Worm (Caenorhabditis elegans) whole organism, L1 larva: ENCODE data around the gene oac-46.

Experiments
- F16B12.6 ChIP-seq: fragments of 150-350 bp; optimal IDR thresholded peaks from 2 replicates; lab custom pipeline; 2014; ENCODE audit warnings: missing biosample characterization, missing genetic modification characterization
- Y116A8C.19 ChIP-seq: sonication (generic microtip); optimal IDR thresholded peaks from 2 replicates; lab custom pipeline; 2016; ENCODE audit warnings: missing compliant biosample characterization, missing genetic modification characterization, borderline replicate concordance
- aha-1 ChIP-seq: fragments of 150-350 bp; optimal IDR thresholded peaks from 2 replicates; lab custom pipeline; 2014; ENCODE audit warnings: missing biosample characterization, missing genetic modification characterization
- ama-1 ChIP-seq: fragments of 150-350 bp; optimal IDR thresholded peaks from 2 replicates; lab custom pipeline; 2014
- blmp-1 ChIP-seq: fragments of 150-350 bp; optimal IDR thresholded peaks from 2 replicates; lab custom pipeline; 2014; ENCODE audit warnings: missing biosample characterization, missing genetic modification characterization
- ceh-63 ChIP-seq: fragments of 200-800 bp; sonication (Bioruptor generic); optimal IDR thresholded peaks from 2 replicates; lab custom pipeline; 2018; ENCODE audit warnings: mild to moderate bottlenecking, missing genetic modification characterization, missing compliant biosample characterization
- ceh-82 ChIP-seq, 3 experiments: fragments of 150-350 bp in 1 of 3; sonication (generic microtip) in 2 of 3; optimal IDR thresholded peaks; 2 replicates each; lab custom pipeline; 2014 to 2017; ENCODE audit warnings: missing biosample characterization in 3 of 3, missing genetic modification characterization in 3 of 3
- ceh-90 ChIP-seq: sonication (generic microtip); optimal IDR thresholded peaks from 2 replicates; lab custom pipeline; 2016; ENCODE audit warnings: missing genetic modification characterization, missing compliant biosample characterization
- ces-1 ChIP-seq: fragments of 150-350 bp; optimal IDR thresholded peaks from 2 replicates; lab custom pipeline; 2014; ENCODE audit warnings: missing biosample characterization, missing genetic modification reagents, missing genetic modification characterization
- dpl-1 ChIP-seq, 3 experiments: fragments of 150-350 bp in 2 of 3; sonication (generic microtip) in 1 of 3; optimal IDR thresholded peaks; 2 replicates each; lab custom pipeline; 2014 to 2017; ENCODE audit warnings: missing biosample characterization in 3 of 3, missing genetic modification characterization in 3 of 3, missing genetic modification reagents in 3 of 3
- dsc-1 ChIP-seq: sonication (generic microtip); optimal IDR thresholded peaks from 2 replicates; lab custom pipeline; 2016; ENCODE audit warnings: mild to moderate bottlenecking, missing genetic modification characterization, missing compliant biosample characterization
- efl-1 ChIP-seq, 4 experiments: fragments of 150-350 bp; optimal IDR thresholded peaks in 3 of 4; peaks in 1 of 4; 1 replicate in 1 of 4; 2 replicates in 3 of 4; lab custom pipeline; 2014; ENCODE audit warnings: missing biosample characterization in 2 of 4, missing genetic modification characterization in 2 of 4, missing genetic modification reagents in 2 of 4
- egl-27 ChIP-seq, 2 experiments: fragments of 150-350 bp in 1 of 2; sonication (generic microtip); optimal IDR thresholded peaks; 3 replicates each; lab custom pipeline; 2017 to 2018; ENCODE audit warnings: missing biosample characterization in 2 of 2, missing genetic modification characterization in 2 of 2, missing genetic modification reagents in 2 of 2
- elt-3 ChIP-seq, 6 experiments: fragments of 150-350 bp in 1 of 6; sonication (generic microtip); optimal IDR thresholded peaks; 2 replicates each; lab custom pipeline; 2017 to 2018; ENCODE audit warnings: missing biosample characterization in 6 of 6, missing genetic modification characterization in 6 of 6, inconsistent platforms in 1 of 6
- ets-5 ChIP-seq: fragments of 200-800 bp; sonication (Bioruptor generic); IDR thresholded peaks from 2 replicates; pipeline ENCODE4 v1.3.6; 2022; ENCODE audit warnings: missing genetic modification characterization, missing compliant biosample characterization
- fkh-10 ChIP-seq: sonication (generic microtip); optimal IDR thresholded peaks from 2 replicates; lab custom pipeline; 2017; ENCODE audit warnings: missing biosample characterization, missing genetic modification reagents, missing genetic modification characterization
- fkh-4 ChIP-seq: sonication (generic microtip); optimal IDR thresholded peaks from 2 replicates; lab custom pipeline; 2016; ENCODE audit warnings: missing compliant biosample characterization, missing genetic modification characterization, borderline replicate concordance
- fkh-8 ChIP-seq: sonication (generic microtip); optimal IDR thresholded peaks from 2 replicates; lab custom pipeline; 2016; ENCODE audit warnings: mild to moderate bottlenecking, missing genetic modification characterization, missing compliant biosample characterization
- grh-1 ChIP-seq: fragments of 200-800 bp; sonication (Bioruptor generic); IDR thresholded peaks from 2 replicates; pipeline ENCODE4 v1.3.6; 2022; ENCODE audit warnings: missing genetic modification reagents, missing genetic modification characterization, missing compliant biosample characterization
- hpl-2 ChIP-seq: fragments of 150-350 bp; optimal IDR thresholded peaks from 2 replicates; lab custom pipeline; 2014; ENCODE audit warnings: missing biosample characterization, missing genetic modification reagents, missing genetic modification characterization
- isw-1 ChIP-seq: fragments of 200-800 bp; sonication (Bioruptor generic); IDR thresholded peaks from 2 replicates; pipeline ENCODE4 v1.3.6; 2022; ENCODE audit warnings: missing genetic modification characterization, missing compliant biosample characterization
- jun-1 ChIP-seq: fragments of 150-350 bp; optimal IDR thresholded peaks from 2 replicates; lab custom pipeline; 2014; ENCODE audit warnings: missing biosample characterization, missing genetic modification reagents, missing genetic modification characterization
- lin-14 ChIP-seq: fragments of 200-800 bp; sonication (Bioruptor generic); optimal IDR thresholded peaks from 2 replicates; lab custom pipeline; 2018; ENCODE audit warnings: mild to moderate bottlenecking, missing genetic modification characterization, moderate library complexity, missing compliant biosample characterization
- lin-35 ChIP-seq, 2 experiments: fragments of 150-350 bp; optimal IDR thresholded peaks; 2 replicates each; lab custom pipeline; 2014; ENCODE audit warnings: missing biosample characterization in 2 of 2, missing genetic modification characterization in 2 of 2, missing genetic modification reagents in 2 of 2
- nhr-20 ChIP-seq: sonication (generic microtip); optimal IDR thresholded peaks from 2 replicates; lab custom pipeline; 2016; ENCODE audit warnings: mild to moderate bottlenecking, missing genetic modification characterization, missing compliant biosample characterization
- nhr-28 ChIP-seq: fragments of 150-350 bp; optimal IDR thresholded peaks from 2 replicates; lab custom pipeline; 2014; ENCODE audit warnings: missing biosample characterization, missing genetic modification characterization
- nhr-71 ChIP-seq: sonication (generic microtip); optimal IDR thresholded peaks from 2 replicates; lab custom pipeline; 2016; ENCODE audit warnings: mild to moderate bottlenecking, missing genetic modification characterization, moderate library complexity, missing compliant biosample characterization
- nhr-76 ChIP-seq: sonication (generic microtip); optimal IDR thresholded peaks from 2 replicates; lab custom pipeline; 2017; ENCODE audit warnings: missing biosample characterization, missing genetic modification characterization
- nhr-77 ChIP-seq: fragments of 150-350 bp; optimal IDR thresholded peaks from 2 replicates; lab custom pipeline; 2014; ENCODE audit warnings: missing biosample characterization, missing genetic modification characterization
- nhr-84 ChIP-seq: sonication (generic microtip); optimal IDR thresholded peaks from 2 replicates; lab custom pipeline; 2017; ENCODE audit warnings: missing biosample characterization, missing genetic modification characterization
- nhr-85 ChIP-seq: sonication (generic microtip); peaks from one replicate; lab custom pipeline; 2016; ENCODE audit warnings: missing genetic modification characterization, inconsistent platforms, missing compliant biosample characterization
- nhr-90 ChIP-seq: sonication (generic microtip); optimal IDR thresholded peaks from 2 replicates; lab custom pipeline; 2016; ENCODE audit warnings: mild to moderate bottlenecking, missing genetic modification characterization, missing compliant biosample characterization; ENCODE audit not compliant: poor library complexity
- pax-3 ChIP-seq: fragments of 200-800 bp; sonication (Bioruptor generic); optimal IDR thresholded peaks from 2 replicates; lab custom pipeline; 2018; ENCODE audit warnings: mild to moderate bottlenecking, missing genetic modification characterization, moderate library complexity, missing compliant biosample characterization
- skn-1 ChIP-seq: fragments of 150-350 bp; optimal IDR thresholded peaks from 2 replicates; lab custom pipeline; 2014; ENCODE audit warnings: missing biosample characterization, missing genetic modification characterization
- snpc-4 ChIP-seq: fragments of 150-350 bp; optimal IDR thresholded peaks from 2 replicates; lab custom pipeline; 2014; ENCODE audit warnings: missing biosample characterization, missing genetic modification characterization
- snu-23 ChIP-seq: sonication (generic microtip); optimal IDR thresholded peaks from 2 replicates; lab custom pipeline; 2016; ENCODE audit warnings: missing genetic modification characterization, missing compliant biosample characterization
- swsn-7 ChIP-seq: sonication (generic microtip); optimal IDR thresholded peaks from 2 replicates; lab custom pipeline; 2016; ENCODE audit warnings: missing genetic modification characterization, missing compliant biosample characterization
- tlp-1 ChIP-seq: fragments of 150-350 bp; optimal IDR thresholded peaks from 2 replicates; lab custom pipeline; 2014; ENCODE audit warnings: missing biosample characterization, missing genetic modification characterization
- unc-130 ChIP-seq: fragments of 150-350 bp; optimal IDR thresholded peaks from 2 replicates; lab custom pipeline; 2017; ENCODE audit warnings: missing biosample characterization, missing genetic modification characterization, inconsistent platforms
- unc-30 ChIP-seq: sonication (generic microtip); optimal IDR thresholded peaks from 2 replicates; lab custom pipeline; 2017; ENCODE audit warnings: missing biosample characterization, missing genetic modification characterization
- unc-62 ChIP-seq: fragments of 150-350 bp; optimal IDR thresholded peaks from 2 replicates; lab custom pipeline; 2014; ENCODE audit warnings: missing biosample characterization, missing genetic modification reagents, missing genetic modification characterization
- vab-15 ChIP-seq: sonication (generic microtip); optimal IDR thresholded peaks from 2 replicates; lab custom pipeline; 2017; ENCODE audit warnings: missing genotype, mild to moderate bottlenecking, missing genetic modification characterization, missing compliant biosample characterization
- zip-4 ChIP-seq: fragments of 200-800 bp; sonication (Bioruptor generic); optimal IDR thresholded peaks from 2 replicates; lab custom pipeline; 2018; ENCODE audit warnings: mild to moderate bottlenecking, missing genetic modification characterization, moderate library complexity, missing compliant biosample characterization

oac-46 gene

DNA sequence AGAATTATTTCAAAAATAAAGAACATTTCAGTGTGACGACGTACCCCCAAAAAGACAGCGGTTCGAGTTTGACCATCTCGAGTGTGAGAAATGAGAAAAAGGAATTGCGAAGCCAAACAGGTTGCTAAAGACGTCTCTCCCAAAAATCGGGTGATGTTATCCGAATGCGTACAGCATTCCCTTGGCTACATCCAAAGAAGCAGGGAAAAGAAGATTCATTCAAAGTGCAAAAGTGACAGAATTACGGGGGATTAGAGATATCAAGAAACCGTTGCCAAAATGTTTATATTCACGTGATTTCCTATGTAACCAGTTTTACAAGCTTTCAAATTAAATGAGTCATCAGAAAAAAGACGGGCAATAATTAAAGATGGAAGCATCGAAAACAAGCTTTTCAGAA, 2.1 kb upstream of the oac-46 start:
- TF ChIP-seq nhr-85 (tag; lab: Kevin White, UChicago): peak; percentile 65
- no peak for TF ChIP-seq dsc-1
- no peak for TF ChIP-seq F16B12.6 (tag; lab: Kevin White, UChicago)
- TF ChIP-seq grh-1 (GFP tag; lab: Robert Waterston, UW): peak; percentile 58
- no peak for TF ChIP-seq isw-1 (GFP tag; lab: Robert Waterston, UW)
- peak; percentile 25 for TF ChIP-seq jun-1 (tag; lab: Kevin White, UChicago)
- no peak for TF ChIP-seq nhr-20 (tag; lab: Kevin White, UChicago)
- no peak for TF ChIP-seq ceh-82 (tag; optimal IDR thresholded peaks at IDR 0.05; lab: Kevin White, UChicago)
- TF ChIP-seq efl-1 (optimal IDR thresholded peaks at IDR 0.05; lab: Kevin White, UChicago): no peak
- peak in 1 of 2 experiments; percentile 16 for TF ChIP-seq efl-1 (GFP tag; optimal IDR thresholded peaks at IDR 0.05 in 1 of 2; lab: Kevin White, UChicago)
- TF ChIP-seq nhr-28: no peak
- no peak for TF ChIP-seq fkh-4
- no peak for TF ChIP-seq dpl-1 (GFP tag; optimal IDR thresholded peaks at IDR 0.05; lab: Kevin White, UChicago)
- TF ChIP-seq blmp-1 (tag; lab: Kevin White, UChicago): peak; percentile 71

DNA sequence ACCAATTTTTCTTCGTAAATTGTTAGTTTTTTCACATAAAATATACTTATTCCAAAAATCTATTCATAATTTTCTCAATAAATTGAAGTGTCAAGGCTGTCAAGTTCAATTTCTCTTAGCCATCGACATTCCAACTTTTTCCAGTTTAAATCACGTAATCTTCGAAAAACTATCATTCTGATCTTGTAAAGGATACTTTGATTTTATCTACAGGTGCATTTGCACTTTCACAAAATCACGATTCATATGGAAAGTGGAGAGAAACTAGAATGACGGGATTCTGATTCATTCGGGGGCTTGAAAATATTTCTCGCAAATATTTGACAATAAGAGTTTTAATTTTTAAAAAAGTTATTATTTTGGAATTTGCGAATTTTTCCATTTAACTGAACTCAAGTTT, 1.3 kb upstream of the oac-46 start:
- TF ChIP-seq nhr-85 (tag; lab: Kevin White, UChicago): peak; percentile 64
- TF ChIP-seq ama-1 (lab: Kevin White, UChicago): no peak

DNA sequence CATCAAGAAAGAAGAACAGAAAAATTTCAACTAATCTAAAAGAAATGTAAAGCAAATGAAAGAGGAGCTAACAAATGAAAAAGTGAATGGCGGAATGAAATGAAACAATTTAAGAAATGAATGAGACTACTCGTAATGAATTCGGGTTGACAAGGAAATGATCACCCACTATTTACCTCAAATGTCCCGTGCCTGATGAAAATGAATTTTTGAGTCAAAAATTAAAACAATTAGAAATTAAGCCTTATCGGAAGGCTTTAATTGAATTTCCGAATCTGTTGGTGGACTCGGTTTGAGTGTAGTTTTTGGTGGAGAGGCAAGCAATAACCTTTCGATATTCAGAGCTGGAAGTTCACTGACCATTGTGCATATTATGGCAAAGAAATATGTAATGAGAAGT, 2.9 kb downstream of the oac-46 start:
- TF ChIP-seq ces-1 (no peak), grh-1 (GFP tag; lab: Robert Waterston, UW) (no peak), hpl-2 (GFP tag; lab: Kevin White, UChicago) (no peak), skn-1 (tag; lab: Kevin White, UChicago) (no peak), efl-1 (optimal IDR thresholded peaks at IDR 0.05; lab: Kevin White, UChicago) (no peak), efl-1 (GFP tag; optimal IDR thresholded peaks at IDR 0.05 in 1 of 2; lab: Kevin White, UChicago) (peak in 1 of 2 experiments; percentile 81), nhr-85 (tag; lab: Kevin White, UChicago) (peak; percentile 32), ceh-63 (GFP tag; lab: Kevin White, UChicago) (no peak)

DNA sequence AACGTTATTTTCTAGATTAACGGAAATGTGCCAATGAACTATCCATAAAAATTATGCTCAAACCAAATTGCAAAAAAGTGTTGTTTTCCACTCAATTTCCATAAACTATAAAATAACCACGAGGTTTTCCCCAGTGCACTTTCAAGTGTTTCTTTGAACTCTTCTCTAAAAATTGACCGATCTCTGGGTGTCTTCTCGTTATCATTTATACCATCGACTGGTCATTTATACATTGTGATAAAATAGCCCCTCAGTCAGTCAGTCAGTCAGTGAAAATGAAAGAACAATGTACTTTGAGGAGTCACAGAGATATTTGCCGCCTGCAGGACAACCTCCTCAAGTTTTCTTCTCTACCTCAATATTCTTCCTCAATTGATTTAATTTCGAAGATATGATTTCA, 6.0 kb downstream of the oac-46 start:
- no peak for TF ChIP-seq nhr-76 (tag; lab: Kevin White, UChicago)
- TF ChIP-seq nhr-77 (tag; lab: Kevin White, UChicago): no peak
- no peak for TF ChIP-seq Y116A8C.19 (tag; lab: Kevin White, UChicago)
- no peak for TF ChIP-seq swsn-7 (tag; lab: Kevin White, UChicago)
- no peak for TF ChIP-seq nhr-90 (tag; lab: Kevin White, UChicago)
- TF ChIP-seq ets-5 (GFP tag; lab: Robert Waterston, UW): no peak
- TF ChIP-seq nhr-71 (tag; lab: Kevin White, UChicago): peak; percentile 9
- TF ChIP-seq tlp-1 (tag; lab: Kevin White, UChicago): no peak
- TF ChIP-seq vab-15 (tag; lab: Kevin White, UChicago): no peak
- peak; percentile 73 for TF ChIP-seq nhr-85 (tag; lab: Kevin White, UChicago)
- no peak for TF ChIP-seq ceh-90
- no peak for TF ChIP-seq snpc-4 (tag; lab: Kevin White, UChicago)
- TF ChIP-seq snu-23 (GFP tag; lab: Kevin White, UChicago): peak; percentile 22
- no peak for TF ChIP-seq fkh-8 (tag; lab: Kevin White, UChicago)
- TF ChIP-seq unc-62 (GFP tag; lab: Kevin White, UChicago): no peak
- no peak for TF ChIP-seq pax-3 (tag; lab: Kevin White, UChicago)
- TF ChIP-seq jun-1 (tag; lab: Kevin White, UChicago): no peak
- TF ChIP-seq blmp-1 (tag; lab: Kevin White, UChicago): peak; percentile 45
- peak in 1 of 6 experiments; percentile 38 for TF ChIP-seq elt-3 (tag; optimal IDR thresholded peaks at IDR 0.05; lab: Kevin White, UChicago)
- TF ChIP-seq unc-130 (tag; lab: Kevin White, UChicago): no peak
- TF ChIP-seq fkh-10: no peak
- no peak for TF ChIP-seq zip-4 (GFP tag; lab: Kevin White, UChicago)
- TF ChIP-seq nhr-84 (tag; lab: Kevin White, UChicago): no peak
- TF ChIP-seq unc-30: no peak
- no peak for TF ChIP-seq aha-1 (tag; lab: Kevin White, UChicago)
- peak; percentile 45 for TF ChIP-seq lin-14 (GFP tag; lab: Kevin White, UChicago)
- peak in 1 of 2 experiments; percentile 16 for TF ChIP-seq lin-35 (GFP tag; optimal IDR thresholded peaks at IDR 0.05; lab: Kevin White, UChicago)
- peak; percentile 30 for TF ChIP-seq nhr-20 (tag; lab: Kevin White, UChicago)
- no peak for TF ChIP-seq egl-27 (tag; optimal IDR thresholded peaks at IDR 0.05; lab: Kevin White, UChicago)
- TF ChIP-seq efl-1 (optimal IDR thresholded peaks at IDR 0.05; lab: Kevin White, UChicago): no peak
- TF ChIP-seq efl-1 (GFP tag; optimal IDR thresholded peaks at IDR 0.05 in 1 of 2; lab: Kevin White, UChicago): peak in 1 of 2 experiments; percentile 0
